Worm (Caenorhabditis elegans): Measurements from ENCODE around the gene Y37E11AM.2.

The Y37E11AM.2 gene

ce11 chrIV:3698201-3698600, 27.1 kb downstream of the Y37E11AM.2 start, which contains the start of gene Y37E11AL.2:
TSS of gene Y37E11AL.2 (plus strand) at chrIV:3698501.
- TF ChIP-seq zfh-2 (GFP tag; conservative IDR thresholded peaks at IDR 0.05), result 0 out of 2 replicates have a peak, but pooled peaks have one; percentile 21
- TF ChIP-seq attf-5 (GFP tag; optimal IDR thresholded peaks at IDR 0.05), result no peak

- TF ChIP-seq hsf-1 (GFP tag; IDR thresholded peaks at IDR 0.05), result no peak
- no peak for TF ChIP-seq nfya-2 (GFP tag; IDR thresholded peaks at IDR 0.05)
- TF ChIP-seq lin-40 (tag; optimal IDR thresholded peaks at IDR 0.05), result no peak
- no peak for TF ChIP-seq T26A5.8 (tag; optimal IDR thresholded peaks at IDR 0.05)
- no peak for TF ChIP-seq ztf-26 (tag; optimal IDR thresholded peaks at IDR 0.05)
- TF ChIP-seq Y67H2A.10 (GFP tag; conservative IDR thresholded peaks at IDR 0.05), result no peak
- no peak for TF ChIP-seq snpc-3.4 (tag; optimal IDR thresholded peaks at IDR 0.05)
- TF ChIP-seq K12H6.12 (tag; optimal IDR thresholded peaks at IDR 0.05), result no peak
- TF ChIP-seq hmg-20 (GFP tag; IDR thresholded peaks at IDR 0.05), result no peak
- no peak for TF ChIP-seq mes-4 (tag; optimal IDR thresholded peaks at IDR 0.05)
- TF ChIP-seq ztf-3 (GFP tag; optimal IDR thresholded peaks at IDR 0.05), result no peak
- TF ChIP-seq mel-28 (tag; optimal IDR thresholded peaks at IDR 0.05; ENCODE audit: borderline replicate concordance), result no peak
- TF ChIP-seq ets-4 (GFP tag; optimal IDR thresholded peaks at IDR 0.05), result no peak
- TF ChIP-seq lin-54 (GFP tag; optimal IDR thresholded peaks at IDR 0.05), result peak; percentile 65
- no peak for TF ChIP-seq bed-2 (GFP tag; IDR thresholded peaks at IDR 0.05)
- no peak for TF ChIP-seq B0019.2 (GFP tag; conservative IDR thresholded peaks at IDR 0.05)
- no peak for TF ChIP-seq hlh-12 (tag; optimal IDR thresholded peaks at IDR 0.05)
- TF ChIP-seq fkh-3 (tag; optimal IDR thresholded peaks at IDR 0.05), result no peak
- TF ChIP-seq mcd-1 (GFP tag; IDR thresholded peaks at IDR 0.05), result peak; percentile 95
- no peak for TF ChIP-seq somi-1 (GFP tag; optimal IDR thresholded peaks at IDR 0.05)
- peak; percentile 22 for TF ChIP-seq dpl-1 (GFP tag; optimal IDR thresholded peaks at IDR 0.05)
- no peak for TF ChIP-seq nfya-1 (tag; optimal IDR thresholded peaks at IDR 0.05; ENCODE audit: borderline replicate concordance, insufficient read depth)
- no peak for TF ChIP-seq hmg-1.2 (GFP tag; IDR thresholded peaks at IDR 0.05)
- TF ChIP-seq unc-130 (GFP tag; optimal IDR thresholded peaks at IDR 0.05), result no peak
- no peak for TF ChIP-seq F23B12.7 (tag; optimal IDR thresholded peaks at IDR 0.05; ENCODE audit: insufficient read depth)
- TF ChIP-seq C06A6.2 (GFP tag; conservative IDR thresholded peaks at IDR 0.05), result no peak
- peak in 1 of 3 experiments; percentile 63 for TF ChIP-seq lin-35 (GFP tag; optimal IDR thresholded peaks at IDR 0.05)
- TF ChIP-seq snpc-4 (GFP tag; optimal IDR thresholded peaks at IDR 0.05), result no peak
- TF ChIP-seq snpc-4 (tag; optimal IDR thresholded peaks at IDR 0.05), result peak in 1 of 4 experiments; percentile 37
- TF ChIP-seq madf-3 (GFP tag; IDR thresholded peaks at IDR 0.05), result no peak
- no peak for TF ChIP-seq rpc-1 (optimal IDR thresholded peaks at IDR 0.05)
- no peak for TF ChIP-seq rpc-1 (tag; optimal IDR thresholded peaks at IDR 0.05)
- TF ChIP-seq K11D2.4 (GFP tag; IDR thresholded peaks at IDR 0.05), result no peak
- peak; percentile 20 for TF ChIP-seq efl-1 (GFP tag; optimal IDR thresholded peaks at IDR 0.05)
- TF ChIP-seq xnd-1 (tag; optimal IDR thresholded peaks at IDR 0.05), result no peak
- no peak for TF ChIP-seq zim-3 (tag; optimal IDR thresholded peaks at IDR 0.05)
- TF ChIP-seq ztf-28 (GFP tag; IDR thresholded peaks at IDR 0.05), result no peak
- TF ChIP-seq dox-1 (GFP tag; IDR thresholded peaks at IDR 0.05), result no peak; the same call in 1 of the 2 replicates
- no peak for TF ChIP-seq madf-6 (GFP tag; IDR thresholded peaks at IDR 0.05)
- TF ChIP-seq egl-18 (GFP tag; IDR thresholded peaks at IDR 0.05), result no peak
- TF ChIP-seq nhr-80 (tag; optimal IDR thresholded peaks at IDR 0.05), result no peak
- peak; percentile 9 for TF ChIP-seq lsl-1 (GFP tag; optimal IDR thresholded peaks at IDR 0.05)
- TF ChIP-seq dpff-1 (tag; optimal IDR thresholded peaks at IDR 0.05), result no peak
- no peak for TF ChIP-seq snpc-1.3 (tag; optimal IDR thresholded peaks at IDR 0.05; ENCODE audit: insufficient read depth)
- no peak for TF ChIP-seq lin-26 (GFP tag; IDR thresholded peaks at IDR 0.05)
- no peak for TF ChIP-seq T07F8.4 (tag; optimal IDR thresholded peaks at IDR 0.05)
These were observed 30.6 kb downstream of the Y37E11AM.2 start, which contains the start of the genes taf-6.2 and Y37E11AL.3 for ce11 chrIV:3694638-3695037. TSS of gene taf-6.2 (minus strand) at chrIV:3694733. TSS of gene Y37E11AL.3 (plus strand) at chrIV:3694935.

All from whole organism, young adult.